Fruit fly (Drosophila melanogaster): ENCODE results near the gene BBS8.
A peak's percentile ranks its signal among the peaks of the same experiment; 100 is the strongest.

The BBS8 gene

dm6 chr2L:412931-413330 lies 9.7 kb upstream of the BBS8 start (continued):
- no peak for TF ChIP-seq CG4617 (GFP tag; optimal IDR thresholded peaks at IDR 0.05; ENCODE audit: borderline replicate concordance)
- no peak for TF ChIP-seq dm (GFP tag; optimal IDR thresholded peaks at IDR 0.05)
- TF ChIP-seq C15 (GFP tag; IDR thresholded peaks at IDR 0.05) = no peak
- no peak for TF ChIP-seq Scr (GFP tag; IDR thresholded peaks at IDR 0.05; ENCODE audit: partially characterized antibody)
- TF ChIP-seq btn (GFP tag; optimal IDR thresholded peaks at IDR 0.05) = no peak
- no peak for TF ChIP-seq inv (GFP tag; IDR thresholded peaks at IDR 0.05; ENCODE audit: partially characterized antibody)
- TF ChIP-seq CG13775 (GFP tag; optimal IDR thresholded peaks at IDR 0.05) = peak; percentile 17
- TF ChIP-seq Fer1 (GFP tag; optimal IDR thresholded peaks at IDR 0.05) = peak; percentile 52
- TF ChIP-seq klu (GFP tag; IDR thresholded peaks at IDR 0.05) = no peak
- TF ChIP-seq gsb (GFP tag; IDR thresholded peaks at IDR 0.05) = no peak
- no peak for TF ChIP-seq CG17359 (tag; optimal IDR thresholded peaks at IDR 0.05)
- no peak for TF ChIP-seq Lpt (GFP tag; optimal IDR thresholded peaks at IDR 0.05)
- no peak for TF ChIP-seq gce (GFP tag; IDR thresholded peaks at IDR 0.05)
- no peak for TF ChIP-seq seq (GFP tag; IDR thresholded peaks at IDR 0.05)
- TF ChIP-seq Hr3 (GFP tag; optimal IDR thresholded peaks at IDR 0.05) = no peak
- no peak for TF ChIP-seq Tbp (GFP tag; optimal IDR thresholded peaks at IDR 0.05)
- TF ChIP-seq sisA (GFP tag; IDR thresholded peaks at IDR 0.05) = no peak
- TF ChIP-seq zfh2 (GFP tag; optimal IDR thresholded peaks at IDR 0.05) = no peak
- no peak for TF ChIP-seq CG16779 (GFP tag; IDR thresholded peaks at IDR 0.05)
- no peak for TF ChIP-seq chif (GFP tag; optimal IDR thresholded peaks at IDR 0.05)
- TF ChIP-seq D19B (GFP tag; optimal IDR thresholded peaks at IDR 0.05) = no peak
- no peak for TF ChIP-seq chm (GFP tag; IDR thresholded peaks at IDR 0.05)
- TF ChIP-seq zen (tag; optimal IDR thresholded peaks at IDR 0.05) = no peak
- TF ChIP-seq emc (GFP tag; optimal IDR thresholded peaks at IDR 0.05) = no peak
- peak; percentile 38 for TF ChIP-seq CG9727 (GFP tag; optimal IDR thresholded peaks at IDR 0.05)
- no peak for TF ChIP-seq CG10654 (GFP tag; optimal IDR thresholded peaks at IDR 0.05)
- TF ChIP-seq CG12219 (GFP tag; optimal IDR thresholded peaks at IDR 0.05) = no peak
- TF ChIP-seq run (tag; optimal IDR thresholded peaks at IDR 0.05) = no peak
- TF ChIP-seq CG17829 (tag; optimal IDR thresholded peaks at IDR 0.05) = peak; percentile 3
- no peak for TF ChIP-seq hkb (optimal IDR thresholded peaks at IDR 0.05)
- no peak for TF ChIP-seq hkb (GFP tag; IDR thresholded peaks at IDR 0.05)
- TF ChIP-seq Bdp1 (GFP tag; optimal IDR thresholded peaks at IDR 0.05) = no peak
- no peak for TF ChIP-seq CG9609 (GFP tag; optimal IDR thresholded peaks at IDR 0.05)
- no peak; the same call in 1 of the 2 replicates for TF ChIP-seq Adf1 (GFP tag; IDR thresholded peaks at IDR 0.05)
- no peak for TF ChIP-seq CG5953 (GFP tag; IDR thresholded peaks at IDR 0.05)
- TF ChIP-seq vfl (GFP tag; optimal IDR thresholded peaks at IDR 0.05) = no peak
- TF ChIP-seq CG30431 (GFP tag; optimal IDR thresholded peaks at IDR 0.05) = no peak
- no peak for TF ChIP-seq BEAF-32 (GFP tag; optimal IDR thresholded peaks at IDR 0.05)
- TF ChIP-seq NFAT (GFP tag; IDR thresholded peaks at IDR 0.05) = no peak
- TF ChIP-seq exex (tag; optimal IDR thresholded peaks at IDR 0.05) = peak; percentile 22
- no peak for TF ChIP-seq br (optimal IDR thresholded peaks at IDR 0.05)
- TF ChIP-seq CG1647 (GFP tag; optimal IDR thresholded peaks at IDR 0.05) = no peak
- TF ChIP-seq CG9876 (GFP tag; optimal IDR thresholded peaks at IDR 0.05) = no peak
- TF ChIP-seq Ada2b (GFP tag; IDR thresholded peaks at IDR 0.05) = no peak
- TF ChIP-seq Hsf (GFP tag; optimal IDR thresholded peaks at IDR 0.05) = no peak
- peak; percentile 8; the same call in 1 of the 2 replicates for TF ChIP-seq slbo (GFP tag; IDR thresholded peaks at IDR 0.05)
- TF ChIP-seq Pdp1 (GFP tag; optimal IDR thresholded peaks at IDR 0.05) = peak in 1 of 2 experiments; percentile 14
- TF ChIP-seq CG4282 (GFP tag; optimal IDR thresholded peaks at IDR 0.05) = no peak
- no peak for TF ChIP-seq ERR (GFP tag; optimal IDR thresholded peaks at IDR 0.05)
- no peak for TF ChIP-seq oc (tag; optimal IDR thresholded peaks at IDR 0.05)
- no peak for TF ChIP-seq CrebB (tag; optimal IDR thresholded peaks at IDR 0.05)
- TF ChIP-seq p53 (GFP tag; optimal IDR thresholded peaks at IDR 0.05) = no peak
- TF ChIP-seq CG1602 (GFP tag; optimal IDR thresholded peaks at IDR 0.05) = no peak
- TF ChIP-seq insv (GFP tag; optimal IDR thresholded peaks at IDR 0.05) = no peak
